Worm (Caenorhabditis elegans): Measurements from ENCODE around the gene T01B7.5.

T01B7.5 gene

DNA sequence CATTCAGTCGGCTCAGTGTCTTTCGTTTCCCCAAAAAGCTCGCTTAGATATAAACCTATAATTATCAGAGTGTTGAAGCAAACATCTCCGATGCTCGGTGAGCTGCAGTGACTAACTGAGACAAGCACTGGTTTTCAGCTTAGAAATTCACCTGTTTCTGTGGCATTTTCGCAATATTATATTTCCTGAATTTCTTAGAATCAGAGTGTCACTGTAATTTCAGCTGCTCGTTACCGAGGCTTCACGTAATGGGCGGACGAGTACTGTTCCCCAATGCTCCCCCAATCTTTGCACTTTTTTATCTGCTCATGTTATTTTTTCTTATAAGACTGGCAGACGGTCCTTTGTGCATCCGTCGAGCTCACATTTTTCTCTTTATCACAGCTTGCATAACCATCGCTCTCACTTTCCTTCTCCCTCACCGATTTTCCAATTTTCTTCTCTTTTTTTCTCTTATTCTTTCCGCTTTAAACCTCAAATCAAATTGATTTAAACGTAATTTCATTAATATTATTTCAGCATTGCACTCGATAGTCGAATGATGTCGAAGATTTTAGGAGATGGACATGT, 5.4 kb downstream of the T01B7.5 start, which contains the start of gene trcs-2:
Gene trcs-2 (plus strand): TSS at position 520 of the 570 bp plus-strand sequence.
- TF ChIP-seq set-16 (GFP tag; IDR thresholded peaks at IDR 0.05) (no peak), egl-43 (GFP tag; IDR thresholded peaks at IDR 0.05) (0 out of 2 replicates have a peak, but pooled peaks have one; percentile 16), arid-1 (GFP tag; conservative IDR thresholded peaks at IDR 0.05) (no peak), daf-19 (GFP tag; conservative IDR thresholded peaks at IDR 0.05) (no peak)

DNA sequence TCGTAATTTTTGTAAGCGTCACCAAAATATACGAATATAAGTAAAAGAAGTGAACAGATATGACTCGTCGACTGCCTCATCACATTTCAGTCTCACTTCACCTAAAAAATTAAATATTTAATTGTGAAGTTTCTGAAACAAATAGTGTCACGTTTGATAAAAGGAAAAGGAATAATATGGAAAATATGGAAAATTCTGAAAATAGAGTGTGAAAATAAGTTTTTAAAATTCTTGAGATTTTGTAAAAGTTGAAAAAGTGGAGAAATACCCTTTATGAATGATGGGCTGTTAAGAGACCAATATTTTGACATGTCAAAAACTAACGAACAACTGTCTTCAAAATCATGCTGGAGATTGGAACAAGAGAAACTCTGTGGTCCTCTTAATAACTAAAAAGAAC, 10.1 kb downstream of the T01B7.5 start, which contains the start of gene T01B7.9:
Gene T01B7.9 (minus strand): TSS at position 101 of the 400 bp plus-strand sequence.
- TF ChIP-seq lir-3 (tag; optimal IDR thresholded peaks at IDR 0.05) = no peak
- TF ChIP-seq dve-1 (tag; optimal IDR thresholded peaks at IDR 0.05; ENCODE audit: insufficient read depth) = no peak
- TF ChIP-seq fos-1 (tag; optimal IDR thresholded peaks at IDR 0.05) = no peak
- no peak for TF ChIP-seq Y75B8A.6 (GFP tag; IDR thresholded peaks at IDR 0.05)
- TF ChIP-seq daf-12 (tag; optimal IDR thresholded peaks at IDR 0.05) = no peak
- no peak for TF ChIP-seq php-3 (GFP tag; IDR thresholded peaks at IDR 0.05)
- no peak for TF ChIP-seq mxl-3 (GFP tag; optimal IDR thresholded peaks at IDR 0.05)
- TF ChIP-seq vab-7 (GFP tag; IDR thresholded peaks at IDR 0.05) = no peak
- no peak for TF ChIP-seq T26A8.4 (GFP tag; IDR thresholded peaks at IDR 0.05)
- TF ChIP-seq F37D6.2 (tag; optimal IDR thresholded peaks at IDR 0.05) = no peak
- no peak for TF ChIP-seq nhr-41 (GFP tag; IDR thresholded peaks at IDR 0.05)
- no peak for TF ChIP-seq snpc-4 (tag; optimal IDR thresholded peaks at IDR 0.05)
- no peak for TF ChIP-seq ceh-44 (GFP tag; IDR thresholded peaks at IDR 0.05)
- TF ChIP-seq egl-43 (GFP tag; IDR thresholded peaks at IDR 0.05) = no peak
- no peak for TF ChIP-seq nhr-42 (GFP tag; IDR thresholded peaks at IDR 0.05)
- no peak for TF ChIP-seq lin-39 (tag; optimal IDR thresholded peaks at IDR 0.05)
- no peak for TF ChIP-seq Y105C5A.15 (GFP tag; IDR thresholded peaks at IDR 0.05)
- no peak for TF ChIP-seq zip-2 (tag; optimal IDR thresholded peaks at IDR 0.05)
- TF ChIP-seq daf-19 (GFP tag; conservative IDR thresholded peaks at IDR 0.05) = no peak

DNA sequence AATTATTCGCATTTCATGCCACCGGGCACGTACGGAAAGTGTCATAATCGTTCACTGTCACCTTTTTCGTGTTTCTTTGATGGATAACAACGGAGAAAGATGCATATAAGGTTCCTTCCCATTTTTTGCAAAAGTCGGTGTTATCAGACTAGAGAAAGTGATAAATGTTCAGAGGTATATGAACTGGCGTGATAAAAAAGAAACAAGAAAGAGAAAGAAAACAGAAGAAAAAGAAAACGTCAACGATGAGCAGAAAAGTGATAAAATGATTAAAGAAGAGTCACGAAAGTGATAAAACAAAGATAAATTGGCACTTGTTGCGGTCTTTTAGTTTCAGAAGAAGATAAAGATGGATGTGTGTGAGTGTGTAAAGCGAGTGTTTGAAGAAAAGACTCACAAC, 13.7 kb downstream of the T01B7.5 start:
- no peak for TF ChIP-seq nhr-41 (GFP tag; IDR thresholded peaks at IDR 0.05)
- TF ChIP-seq aly-2 (tag; optimal IDR thresholded peaks at IDR 0.05) = no peak
- TF ChIP-seq nhr-6 (tag; optimal IDR thresholded peaks at IDR 0.05) = no peak
- TF ChIP-seq unc-62 (GFP tag; optimal IDR thresholded peaks at IDR 0.05 in 1 of 2) = peak in 1 of 2 experiments; percentile 56
- TF ChIP-seq unc-62 (tag; optimal IDR thresholded peaks at IDR 0.05) = no peak
- TF ChIP-seq nhr-28 (tag; optimal IDR thresholded peaks at IDR 0.05) = peak; percentile 26
- TF ChIP-seq aha-1 (tag) = peak; percentile 82
- no peak for TF ChIP-seq T20F7.1 (GFP tag; optimal IDR thresholded peaks at IDR 0.05)
- TF ChIP-seq dmd-9 (GFP tag; IDR thresholded peaks at IDR 0.05) = no peak

DNA sequence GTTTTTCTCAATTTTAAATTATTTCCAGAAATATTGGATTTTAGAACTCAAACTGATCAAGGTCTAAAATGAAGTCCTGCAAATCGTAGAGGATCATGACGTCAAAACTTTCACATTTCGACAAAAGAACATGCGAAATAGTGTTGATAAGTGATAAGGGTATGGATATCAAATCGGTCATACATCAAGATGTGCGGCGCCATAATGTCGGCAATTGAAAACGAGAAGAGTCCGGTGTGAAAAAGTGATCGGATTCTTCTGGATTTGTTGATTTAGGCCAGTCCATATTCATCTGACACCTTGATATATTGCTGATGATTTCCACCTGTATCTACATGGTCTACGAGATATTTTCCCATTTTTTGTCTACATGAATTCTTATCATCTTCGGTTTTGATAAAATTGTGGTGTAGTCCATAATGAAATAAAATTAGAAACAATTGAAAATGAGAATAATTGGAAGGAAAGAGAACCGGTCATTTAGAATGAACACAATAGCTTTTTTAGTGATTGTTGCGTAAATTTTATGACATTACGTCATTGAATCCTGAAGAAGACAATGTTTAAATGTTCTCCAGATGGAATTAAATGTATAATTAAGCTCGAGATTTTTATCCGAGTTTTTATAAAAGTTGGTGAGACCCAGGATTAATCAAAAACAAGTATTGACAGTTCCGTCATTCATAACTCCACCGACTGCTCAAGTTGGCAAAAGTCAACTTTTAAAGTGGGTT, 14.5 kb downstream of the T01B7.5 start:
- TF ChIP-seq Y5F2A.4 (GFP tag; optimal IDR thresholded peaks at IDR 0.05) (no peak), lin-15B (tag; optimal IDR thresholded peaks at IDR 0.05) (no peak), T26A8.4 (GFP tag; IDR thresholded peaks at IDR 0.05) (no peak), hlh-11 (tag; optimal IDR thresholded peaks at IDR 0.05) (peak; percentile 29), ceh-62 (tag; optimal IDR thresholded peaks at IDR 0.05) (no peak), php-3 (GFP tag; IDR thresholded peaks at IDR 0.05) (no peak), egl-27 (tag; optimal IDR thresholded peaks at IDR 0.05) (no peak), nhr-28 (tag; optimal IDR thresholded peaks at IDR 0.05) (peak; percentile 47), lir-3 (tag; optimal IDR thresholded peaks at IDR 0.05) (no peak), unc-130 (GFP tag; optimal IDR thresholded peaks at IDR 0.05) (no peak), set-16 (GFP tag; IDR thresholded peaks at IDR 0.05) (no peak), mdl-1 (tag; optimal IDR thresholded peaks at IDR 0.05) (no peak), aha-1 (tag) (peak; percentile 42)
